Worm (Caenorhabditis elegans): ENCODE results near the gene atf-7.

ce11 chrIII:4441781-4442180 is 57.1 kb downstream of the atf-7 start, which contains the start of gene nex-3:
- TF ChIP-seq daf-12 (tag; optimal IDR thresholded peaks at IDR 0.05): no peak
- no peak for TF ChIP-seq lin-39 (tag; optimal IDR thresholded peaks at IDR 0.05)
- no peak for TF ChIP-seq elt-3 (tag; optimal IDR thresholded peaks at IDR 0.05)
- TF ChIP-seq nhr-11 (tag; optimal IDR thresholded peaks at IDR 0.05): no peak
- TF ChIP-seq pha-4 (tag; optimal IDR thresholded peaks at IDR 0.05): no peak
- TF ChIP-seq nhr-12 (tag; optimal IDR thresholded peaks at IDR 0.05): no peak
- no peak for TF ChIP-seq ztf-11 (tag; optimal IDR thresholded peaks at IDR 0.05)
- TF ChIP-seq mdl-1 (tag; optimal IDR thresholded peaks at IDR 0.05): no peak
- no peak for TF ChIP-seq ama-1 (optimal IDR thresholded peaks at IDR 0.05)
- TF ChIP-seq nhr-43 (tag; optimal IDR thresholded peaks at IDR 0.05; ENCODE audit: poor library complexity, severe bottlenecking): no peak
